Worm (Caenorhabditis elegans) whole organism, L1 larva: ENCODE data around the gene twk-4.

Experiments used
- ama-1 ChIP-seq: fragments of 150-350 bp; optimal IDR thresholded peaks from 2 replicates; lab custom pipeline; 2014
- ceh-82 ChIP-seq, 3 experiments: fragments of 150-350 bp in 1 of 3; sonication (generic microtip) in 2 of 3; optimal IDR thresholded peaks; 2 replicates each; lab custom pipeline; 2014 to 2017; ENCODE audit warnings: missing biosample characterization in 3 of 3, missing genetic modification characterization in 3 of 3
- efl-1 ChIP-seq, 4 experiments: fragments of 150-350 bp; optimal IDR thresholded peaks in 3 of 4; peaks in 1 of 4; 1 replicate in 1 of 4; 2 replicates in 3 of 4; lab custom pipeline; 2014; ENCODE audit warnings: missing biosample characterization in 2 of 4, missing genetic modification characterization in 2 of 4, missing genetic modification reagents in 2 of 4
- fkh-10 ChIP-seq: sonication (generic microtip); optimal IDR thresholded peaks from 2 replicates; lab custom pipeline; 2017; ENCODE audit warnings: missing biosample characterization, missing genetic modification reagents, missing genetic modification characterization
- nhr-11 ChIP-seq: fragments of 150-350 bp; optimal IDR thresholded peaks from 2 replicates; lab custom pipeline; 2014; ENCODE audit warnings: missing biosample characterization, missing genetic modification characterization
- nhr-237 ChIP-seq: fragments of 150-350 bp; optimal IDR thresholded peaks from 2 replicates; lab custom pipeline; 2014; ENCODE audit warnings: missing biosample characterization, missing genetic modification characterization
- nhr-77 ChIP-seq: fragments of 150-350 bp; optimal IDR thresholded peaks from 2 replicates; lab custom pipeline; 2014; ENCODE audit warnings: missing biosample characterization, missing genetic modification characterization
- tbx-2 ChIP-seq: sonication (generic microtip); optimal IDR thresholded peaks from 2 replicates; lab custom pipeline; 2016; ENCODE audit warnings: missing genetic modification characterization, missing compliant biosample characterization
- zag-1 ChIP-seq: fragments of 150-350 bp; optimal IDR thresholded peaks from 2 replicates; lab custom pipeline; 2014; ENCODE audit warnings: missing biosample characterization, missing genetic modification characterization
- zip-4 ChIP-seq: fragments of 200-800 bp; sonication (Bioruptor generic); optimal IDR thresholded peaks from 2 replicates; lab custom pipeline; 2018; ENCODE audit warnings: mild to moderate bottlenecking, missing genetic modification characterization, moderate library complexity, missing compliant biosample characterization
- ztf-11 ChIP-seq, 2 experiments: sonication (generic microtip); optimal IDR thresholded peaks; 2 replicates each; lab custom pipeline; 2016 to 2017; ENCODE audit warnings: missing genetic modification characterization in 2 of 2, missing biosample characterization in 1 of 2, missing compliant biosample characterization in 1 of 2

- TF ChIP-seq zag-1 (tag; lab: Kevin White, UChicago) (no peak), ama-1 (lab: Kevin White, UChicago) (no peak), ceh-82 (tag; optimal IDR thresholded peaks at IDR 0.05; lab: Kevin White, UChicago) (no peak), nhr-11 (tag; lab: Kevin White, UChicago) (no peak), zip-4 (GFP tag; lab: Kevin White, UChicago) (no peak), ztf-11 (tag; optimal IDR thresholded peaks at IDR 0.05; lab: Kevin White, UChicago) (no peak), tbx-2 (no peak), fkh-10 (GFP tag; lab: Kevin White, UChicago) (no peak), nhr-237 (tag; lab: Kevin White, UChicago) (no peak), efl-1 (optimal IDR thresholded peaks at IDR 0.05; lab: Kevin White, UChicago) (no peak), efl-1 (GFP tag; optimal IDR thresholded peaks at IDR 0.05 in 1 of 2; lab: Kevin White, UChicago) (no peak), nhr-77 (tag; lab: Kevin White, UChicago) (no peak)
These were observed 4.4 kb downstream of the twk-4 start for ce11 chrII:9189648-9190047.
